Worm (Caenorhabditis elegans) whole organism, L4 larva: ENCODE results near the gene F42D1.4.

Experiments used
- F49E8.2 ChIP-seq: sonication (generic microtip); optimal IDR thresholded peaks from 2 replicates; lab custom pipeline; 2016; ENCODE audit warnings: missing compliant biosample characterization, mild to moderate bottlenecking, missing genetic modification characterization, borderline replicate concordance
- Y105C5A.15 ChIP-seq: fragments of 200-800 bp; sonication (Bioruptor generic); IDR thresholded peaks from 2 replicates; pipeline ENCODE4 v1.3.6; 2022; ENCODE audit warnings: missing genetic modification characterization, missing compliant biosample characterization
- ZK546.5 ChIP-seq, 2 experiments: sonication (generic microtip); optimal IDR thresholded peaks; 2 replicates each; lab custom pipeline; 2017; ENCODE audit warnings: missing biosample characterization in 2 of 2, missing genetic modification characterization in 2 of 2
- attf-4 ChIP-seq: sonication (generic microtip); optimal IDR thresholded peaks from 3 replicates; lab custom pipeline; 2017; ENCODE audit warnings: missing biosample characterization, missing genetic modification characterization
- ceh-20 ChIP-seq: fragments of 200-800 bp; sonication (Bioruptor generic); IDR thresholded peaks from 2 replicates; pipeline ENCODE4 v1.3.6; 2022; ENCODE audit warnings: missing genetic modification reagents, missing genetic modification characterization, missing compliant biosample characterization
- ceh-28 ChIP-seq: fragments of 150-350 bp; optimal IDR thresholded peaks from 2 replicates; lab custom pipeline; 2014; ENCODE audit warnings: missing biosample characterization, missing genetic modification reagents, missing genetic modification characterization
- ceh-32 ChIP-seq: sonication (generic microtip); optimal IDR thresholded peaks from 2 replicates; lab custom pipeline; 2016; ENCODE audit warnings: mild to moderate bottlenecking, missing genetic modification characterization, missing compliant biosample characterization; ENCODE audit not compliant: poor library complexity
- ceh-82 ChIP-seq: sonication (generic microtip); optimal IDR thresholded peaks from 2 replicates; lab custom pipeline; 2017; ENCODE audit warnings: missing biosample characterization, missing genetic modification characterization
- cey-2 ChIP-seq: sonication (generic microtip); optimal IDR thresholded peaks from 3 replicates; lab custom pipeline; 2017; ENCODE audit warnings: missing genetic modification characterization, mild to moderate bottlenecking, missing compliant biosample characterization, antibody characterized with exemption, borderline replicate concordance; ENCODE audit not compliant: insufficient read depth
- ctbp-1 ChIP-seq: fragments of 200-800 bp; sonication (Bioruptor generic); IDR thresholded peaks from 2 replicates; pipeline ENCODE4 v1.3.6; 2022; ENCODE audit warnings: missing genetic modification reagents, missing genetic modification characterization, missing compliant biosample characterization
- daf-12 ChIP-seq: fragments of 150-350 bp; optimal IDR thresholded peaks from 2 replicates; lab custom pipeline; 2014; ENCODE audit warnings: missing biosample characterization, missing genetic modification reagents, missing genetic modification characterization
- daf-16 ChIP-seq, 3 experiments: sonication (generic microtip); optimal IDR thresholded peaks; 2 replicates each; lab custom pipeline; 2016 to 2017; ENCODE audit warnings: missing genetic modification characterization in 3 of 3, missing genetic modification reagents in 3 of 3, mild to moderate bottlenecking in 2 of 3, missing compliant biosample characterization in 2 of 3, missing biosample characterization in 1 of 3, moderate library complexity in 1 of 3
- daf-8 ChIP-seq: fragments of 200-800 bp; sonication (Bioruptor generic); IDR thresholded peaks from 2 replicates; pipeline ENCODE4 v1.3.6; 2022; ENCODE audit warnings: missing genetic modification characterization, missing compliant biosample characterization
- dmd-6 ChIP-seq: fragments of 200-800 bp; sonication (Bioruptor generic); IDR thresholded peaks from 2 replicates; pipeline ENCODE4 v1.3.6; 2022; ENCODE audit warnings: missing genetic modification reagents, missing genetic modification characterization, missing compliant biosample characterization
- dmd-8 ChIP-seq: fragments of 200-800 bp; sonication (Bioruptor generic); IDR thresholded peaks from 2 replicates; pipeline ENCODE4 v1.3.6; 2022; ENCODE audit warnings: missing genetic modification characterization, missing compliant biosample characterization
- duxl-1 ChIP-seq: sonication (generic microtip); optimal IDR thresholded peaks from 2 replicates; lab custom pipeline; 2016; ENCODE audit warnings: mild to moderate bottlenecking, missing genetic modification characterization, moderate library complexity, missing compliant biosample characterization; ENCODE audit not compliant: poor library complexity
- dve-1 ChIP-seq: sonication (generic microtip); optimal IDR thresholded peaks from 2 replicates; lab custom pipeline; 2017; ENCODE audit warnings: antibody characterized with exemption, mild to moderate bottlenecking, missing genetic modification characterization, missing compliant biosample characterization; ENCODE audit not compliant: insufficient read depth
- hif-1 ChIP-seq, 2 experiments: sonication (generic microtip); optimal IDR thresholded peaks; 2 replicates each; lab custom pipeline; 2016 to 2017; ENCODE audit warnings: missing compliant biosample characterization in 2 of 2, missing genetic modification characterization in 2 of 2, missing genetic modification reagents in 2 of 2, missing genotype in 2 of 2, mild to moderate bottlenecking in 1 of 2
- hlh-30 ChIP-seq: sonication (generic microtip); optimal IDR thresholded peaks from 2 replicates; lab custom pipeline; 2017; ENCODE audit warnings: antibody characterized with exemption, mild to moderate bottlenecking, missing genetic modification characterization, missing compliant biosample characterization; ENCODE audit not compliant: insufficient read depth
- hmg-1.1 ChIP-seq: fragments of 200-800 bp; sonication (Bioruptor generic); IDR thresholded peaks from 2 replicates; pipeline ENCODE4 v1.3.6; 2022; ENCODE audit warnings: missing genetic modification reagents, missing genetic modification characterization, missing compliant biosample characterization
- jun-1 ChIP-seq: fragments of 150-350 bp; optimal IDR thresholded peaks from 2 replicates; lab custom pipeline; 2014; ENCODE audit warnings: missing biosample characterization, missing genetic modification reagents, missing genetic modification characterization
- lin-38 ChIP-seq: fragments of 200-800 bp; sonication (Bioruptor generic); IDR thresholded peaks from 2 replicates; pipeline ENCODE4 v1.3.6; 2022; ENCODE audit warnings: missing genetic modification reagents, missing genetic modification characterization, missing compliant biosample characterization
- lin-39 ChIP-seq: fragments of 150-350 bp; optimal IDR thresholded peaks from 2 replicates; lab custom pipeline; 2014; ENCODE audit warnings: missing biosample characterization, missing genetic modification reagents, missing genetic modification characterization
- lir-3 ChIP-seq: sonication (generic microtip); optimal IDR thresholded peaks from 2 replicates; lab custom pipeline; 2016; ENCODE audit warnings: mild to moderate bottlenecking, missing genetic modification characterization, missing compliant biosample characterization
- madf-9 ChIP-seq: fragments of 200-800 bp; sonication (Bioruptor generic); conservative IDR thresholded peaks from 2 replicates; pipeline ENCODE4 v1.3.6; 2022; ENCODE audit warnings: missing genetic modification reagents, missing genetic modification characterization, missing compliant biosample characterization
- mdl-1 ChIP-seq, 2 experiments: fragments of 150-350 bp in 1 of 2; sonication (generic microtip) in 1 of 2; optimal IDR thresholded peaks; 2 replicates each; lab custom pipeline; 2014 to 2017; ENCODE audit warnings: missing biosample characterization in 2 of 2, missing genetic modification characterization in 2 of 2
- mdt-29 ChIP-seq: fragments of 200-800 bp; sonication (Bioruptor generic); IDR thresholded peaks from 2 replicates; pipeline ENCODE4 v1.3.6; 2022; ENCODE audit warnings: missing genetic modification reagents, missing genetic modification characterization, missing compliant biosample characterization
- mep-1 ChIP-seq: fragments of 150-350 bp; sonication (generic microtip); optimal IDR thresholded peaks from 3 replicates; lab custom pipeline; 2014; ENCODE audit warnings: missing biosample characterization, missing genetic modification characterization
- nhr-10 ChIP-seq: fragments of 150-350 bp; optimal IDR thresholded peaks from 2 replicates; lab custom pipeline; 2014; ENCODE audit warnings: missing biosample characterization, missing genetic modification characterization
- nhr-11 ChIP-seq: fragments of 150-350 bp; optimal IDR thresholded peaks from 2 replicates; lab custom pipeline; 2014; ENCODE audit warnings: missing biosample characterization, missing genetic modification characterization
- nhr-111 ChIP-seq: fragments of 200-800 bp; sonication (Bioruptor generic); optimal IDR thresholded peaks from 2 replicates; lab custom pipeline; 2018; ENCODE audit warnings: mild to moderate bottlenecking, missing genetic modification characterization, missing compliant biosample characterization
- nhr-28 ChIP-seq: fragments of 150-350 bp; optimal IDR thresholded peaks from 2 replicates; lab custom pipeline; 2014; ENCODE audit warnings: missing biosample characterization, missing genetic modification characterization
- nhr-41 ChIP-seq: fragments of 200-800 bp; sonication (Bioruptor generic); IDR thresholded peaks from 2 replicates; pipeline ENCODE4 v1.3.6; 2022; ENCODE audit warnings: missing genetic modification reagents, missing genetic modification characterization, missing compliant biosample characterization
- nhr-42 ChIP-seq: fragments of 200-800 bp; sonication (Bioruptor generic); IDR thresholded peaks from 2 replicates; pipeline ENCODE4 v1.3.6; 2022; ENCODE audit warnings: missing genetic modification characterization, missing compliant biosample characterization
- pqm-1 ChIP-seq: sonication (generic microtip); optimal IDR thresholded peaks from 2 replicates; lab custom pipeline; 2017; ENCODE audit warnings: missing biosample characterization, missing genetic modification characterization
- saeg-2 ChIP-seq: fragments of 200-800 bp; sonication (Bioruptor generic); IDR thresholded peaks from 2 replicates; pipeline ENCODE4 v1.3.6; 2022; ENCODE audit warnings: missing genetic modification reagents, missing genetic modification characterization, missing compliant biosample characterization
- sdz-12 ChIP-seq: fragments of 200-800 bp; sonication (Bioruptor generic); optimal IDR thresholded peaks from 2 replicates; lab custom pipeline; 2018; ENCODE audit warnings: mild to moderate bottlenecking, missing genetic modification characterization, missing compliant biosample characterization
- spr-3 ChIP-seq: fragments of 200-800 bp; sonication (Bioruptor generic); optimal IDR thresholded peaks from 2 replicates; lab custom pipeline; 2018; ENCODE audit warnings: mild to moderate bottlenecking, missing genetic modification characterization, missing compliant biosample characterization
- unc-130 ChIP-seq: sonication (generic microtip); optimal IDR thresholded peaks from 2 replicates; lab custom pipeline; 2016; ENCODE audit warnings: missing genetic modification reagents, missing genetic modification characterization, missing compliant biosample characterization
- unc-62 ChIP-seq, 3 experiments: fragments of 150-350 bp in 1 of 3; sonication (generic microtip); optimal IDR thresholded peaks in 2 of 3; peaks in 1 of 3; 1 replicate in 1 of 3; 2 replicates in 2 of 3; lab custom pipeline; 2014 to 2017; ENCODE audit warnings: missing biosample characterization in 3 of 3, missing genetic modification characterization in 3 of 3, missing genetic modification reagents in 3 of 3, missing genotype in 1 of 3
- vab-7 ChIP-seq: fragments of 200-800 bp; sonication (Bioruptor generic); IDR thresholded peaks from 2 replicates; pipeline ENCODE4 v1.3.6; 2022; ENCODE audit warnings: missing genetic modification reagents, missing genetic modification characterization, missing compliant biosample characterization
- zfp-2 ChIP-seq: sonication (generic microtip); optimal IDR thresholded peaks from 2 replicates; lab custom pipeline; 2016; ENCODE audit warnings: mild to moderate bottlenecking, missing genetic modification characterization, missing compliant biosample characterization
- zfp-3 ChIP-seq: fragments of 200-800 bp; sonication (Bioruptor generic); conservative IDR thresholded peaks from 2 replicates; pipeline ENCODE4 v1.3.6; 2022; ENCODE audit warnings: missing genetic modification reagents, missing genetic modification characterization, missing compliant biosample characterization
- zip-11 ChIP-seq: fragments of 200-800 bp; sonication (Bioruptor generic); IDR thresholded peaks from 2 replicates; pipeline ENCODE4 v1.3.6; 2022; ENCODE audit warnings: missing genetic modification characterization, missing compliant biosample characterization
- zip-2 ChIP-seq: fragments of 150-350 bp; optimal IDR thresholded peaks from 2 replicates; lab custom pipeline; 2014; ENCODE audit warnings: missing biosample characterization, missing genetic modification characterization
- ztf-11 ChIP-seq: fragments of 150-350 bp; optimal IDR thresholded peaks from 2 replicates; lab custom pipeline; 2014; ENCODE audit warnings: missing biosample characterization, missing genetic modification characterization
- ztf-7 ChIP-seq: fragments of 150-350 bp; optimal IDR thresholded peaks from 2 replicates; lab custom pipeline; 2014; ENCODE audit warnings: missing biosample characterization, missing genetic modification characterization

The F42D1.4 gene

DNA sequence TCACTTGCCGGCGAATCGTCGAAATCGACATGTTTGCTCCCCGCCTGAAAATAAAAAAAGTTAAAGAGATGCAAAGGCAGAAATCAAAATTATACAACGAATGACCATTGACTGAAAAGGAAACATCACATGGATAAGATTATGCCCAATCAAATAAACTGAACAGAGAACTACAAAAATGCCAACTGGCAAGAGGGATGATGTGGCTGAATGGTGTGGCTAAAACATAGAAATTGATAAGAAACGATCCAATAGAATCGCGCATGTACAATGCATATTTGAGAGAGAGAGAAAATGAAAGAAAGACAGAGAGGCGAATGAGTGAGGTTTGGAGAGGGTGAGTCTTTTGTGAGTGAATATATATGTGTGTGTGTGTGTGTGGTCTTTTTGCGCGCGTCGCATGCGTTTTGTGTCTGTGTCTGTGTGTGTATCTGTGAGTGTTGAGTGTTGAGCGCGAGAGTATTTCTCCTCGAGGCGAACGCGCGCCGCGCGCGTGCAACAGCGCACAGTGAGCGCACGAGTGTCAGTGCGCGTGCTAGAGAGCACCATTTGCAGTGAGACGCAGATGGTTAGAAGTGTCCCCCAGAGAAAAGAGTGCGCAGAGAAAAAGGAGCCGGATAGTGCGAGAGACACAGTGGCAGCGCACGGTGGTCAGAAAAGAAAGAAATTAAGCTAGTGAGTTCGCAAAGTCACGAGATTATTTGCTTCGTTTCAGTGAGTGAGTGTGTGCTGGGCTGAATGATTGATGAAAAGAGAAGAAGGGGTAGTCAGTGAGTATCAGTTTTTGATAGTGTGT, 11.6 kb downstream of the F42D1.4 start, which contains the start of gene epn-1 (continued):
- TF ChIP-seq daf-16 (GFP tag; optimal IDR thresholded peaks at IDR 0.05; lab: Kevin White, UChicago) (peak; percentile 84 to 95), daf-16 (tag; optimal IDR thresholded peaks at IDR 0.05; lab: Kevin White, UChicago) (peak; percentile 84), zip-2 (peak; percentile 50), lir-3 (peak; percentile 84), dmd-8 (GFP tag; lab: Robert Waterston, UW) (no peak), hlh-30 (tag; lab: Kevin White, UChicago) (peak; percentile 100), ceh-32 (tag; lab: Kevin White, UChicago) (peak; percentile 65), ZK546.5 (tag; optimal IDR thresholded peaks at IDR 0.05; lab: Kevin White, UChicago) (peak in 1 of 2 experiments; percentile 49), daf-12 (no peak), ceh-20 (GFP tag; lab: Robert Waterston, UW) (peak; percentile 98), zfp-3 (GFP tag; lab: Robert Waterston, UW) (peak; percentile 83), lin-38 (peak; percentile 80), cey-2 (tag; lab: Kevin White, UChicago) (no peak), nhr-10 (tag; lab: Kevin White, UChicago) (peak; percentile 96), duxl-1 (tag; lab: Kevin White, UChicago) (peak; percentile 71), daf-8 (0 out of 2 replicates have a peak, but pooled peaks have one; percentile 55), vab-7 (GFP tag; lab: Robert Waterston, UW) (peak; percentile 70; the same call in 1 of the 2 replicates), hif-1 (tag; optimal IDR thresholded peaks at IDR 0.05; lab: Kevin White, UChicago) (peak; percentile 83 to 97), Y105C5A.15 (0 out of 2 replicates have a peak, but pooled peaks have one; percentile 35), zip-11 (GFP tag; lab: Robert Waterston, UW) (no peak), sdz-12 (peak; percentile 64), ctbp-1 (peak; percentile 96), unc-130 (GFP tag; lab: Kevin White, UChicago) (peak; percentile 53), mdt-29 (GFP tag; lab: Robert Waterston, UW) (peak; percentile 90), nhr-28 (peak; percentile 97), ztf-7 (tag; lab: Kevin White, UChicago) (peak; percentile 59), spr-3 (peak; percentile 84), mdl-1 (tag; optimal IDR thresholded peaks at IDR 0.05; lab: Kevin White, UChicago) (peak; percentile 100), ceh-82 (tag; lab: Kevin White, UChicago) (no peak), nhr-41 (GFP tag; lab: Robert Waterston, UW) (peak; percentile 68; the same call in 1 of the 2 replicates), nhr-111 (GFP tag; lab: Kevin White, UChicago) (peak; percentile 48), attf-4 (tag; lab: Kevin White, UChicago) (no peak), unc-62 (GFP tag; optimal IDR thresholded peaks at IDR 0.05 in 1 of 2; lab: Kevin White, UChicago) (peak in 1 of 2 experiments; percentile 100), unc-62 (tag; optimal IDR thresholded peaks at IDR 0.05; lab: Kevin White, UChicago) (peak; percentile 21), hmg-1.1 (GFP tag; lab: Robert Waterston, UW) (peak; percentile 99), saeg-2 (GFP tag; lab: Robert Waterston, UW) (peak; percentile 95), ceh-28 (tag; lab: Kevin White, UChicago) (peak; percentile 39), nhr-11 (peak; percentile 96), pqm-1 (peak; percentile 23), F49E8.2 (tag; lab: Kevin White, UChicago) (no peak), madf-9 (GFP tag; lab: Robert Waterston, UW) (peak; percentile 96), nhr-42 (GFP tag; lab: Robert Waterston, UW) (peak; percentile 95), zfp-2 (tag; lab: Kevin White, UChicago) (peak; percentile 66), ztf-11 (tag; lab: Kevin White, UChicago) (no peak), dve-1 (tag; lab: Kevin White, UChicago) (peak; percentile 95), dmd-6 (GFP tag; lab: Robert Waterston, UW) (peak; percentile 99), lin-39 (tag; lab: Kevin White, UChicago) (peak; percentile 36), jun-1 (tag; lab: Kevin White, UChicago) (peak; percentile 93), mep-1 (tag; lab: Kevin White, UChicago) (peak; percentile 98)
